Worm (Caenorhabditis elegans): ENCODE data around the gene srh-22.

- TF ChIP-seq unc-120 (tag; optimal IDR thresholded peaks at IDR 0.05; ENCODE audit: poor library complexity, severe bottlenecking), result no peak
- TF ChIP-seq nhr-237 (tag; optimal IDR thresholded peaks at IDR 0.05), result no peak
- TF ChIP-seq unc-62 (GFP tag; optimal IDR thresholded peaks at IDR 0.05), result no peak
- no peak for TF ChIP-seq elt-3 (tag; optimal IDR thresholded peaks at IDR 0.05)
- TF ChIP-seq unc-39 (tag; optimal IDR thresholded peaks at IDR 0.05), result no peak
- no peak for TF ChIP-seq ham-2 (GFP tag; optimal IDR thresholded peaks at IDR 0.05)
These were observed 46.7 kb downstream of the srh-22 start for ce11 chrV:4968775-4969174.
